Fruit fly (Drosophila melanogaster) whole organism, embryonic: ENCODE results near the gene CG16953.
A peak's percentile ranks its signal among the peaks of the same experiment; 100 is the strongest.

Experiments
- CG10431 ChIP-seq: fragments of 200-800 bp; sonication (Bioruptor generic); optimal IDR thresholded peaks from 3 replicates; lab custom pipeline; 2018; ENCODE audit warnings: missing biosample characterization, mild to moderate bottlenecking, missing genetic modification characterization
- CG11504 ChIP-seq: fragments of 200-800 bp; sonication (Bioruptor generic); optimal IDR thresholded peaks from 3 replicates; lab custom pipeline; 2019; ENCODE audit warnings: missing biosample characterization, mild to moderate bottlenecking, missing genetic modification characterization, moderate library complexity
- CG12391 ChIP-seq: fragments of 200-800 bp; sonication (Bioruptor generic); optimal IDR thresholded peaks from 3 replicates; lab custom pipeline; 2018; ENCODE audit warnings: missing biosample characterization, mild to moderate bottlenecking, missing genetic modification characterization, moderate library complexity
- CG12744 ChIP-seq: fragments of 200-800 bp; sonication (Bioruptor generic); optimal IDR thresholded peaks from 2 replicates; lab custom pipeline; 2016; ENCODE audit warnings: missing biosample characterization, missing genetic modification characterization
- CG14050 ChIP-seq: fragments of 200-800 bp; sonication (Bioruptor generic); IDR thresholded peaks from 3 replicates; pipeline ENCODE4 v1.3.6; 2022; ENCODE audit warnings: missing biosample characterization, missing genetic modification characterization
- CG14441 ChIP-seq: fragments of 200-800 bp; sonication (Bioruptor generic); IDR thresholded peaks from 2 replicates; pipeline ENCODE4 v1.3.6; 2022; ENCODE audit warnings: missing biosample characterization, missing genetic modification characterization
- CG14860 ChIP-seq: fragments of 200-800 bp; sonication (Bioruptor generic); IDR thresholded peaks from 3 replicates; pipeline ENCODE4 v1.3.6; 2022; ENCODE audit warnings: missing biosample characterization, missing genetic modification characterization; ENCODE audit not compliant: partially characterized antibody
- CG14965 ChIP-seq: fragments of 200-800 bp; sonication (Bioruptor generic); optimal IDR thresholded peaks from 2 replicates; lab custom pipeline; 2016; ENCODE audit warnings: missing biosample characterization, missing genetic modification characterization, borderline replicate concordance
- CG15514 ChIP-seq: fragments of 200-800 bp; sonication (Bioruptor generic); optimal IDR thresholded peaks from 3 replicates; lab custom pipeline; 2017; ENCODE audit warnings: missing biosample characterization, missing genetic modification characterization, mild to moderate bottlenecking, moderate library complexity, missing genetic modification reagents
- CG15601 ChIP-seq: fragments of 200-800 bp; sonication (Bioruptor generic); optimal IDR thresholded peaks from 3 replicates; lab custom pipeline; 2019; ENCODE audit warnings: missing biosample characterization, mild to moderate bottlenecking, missing genetic modification characterization, moderate library complexity
- CG16813 ChIP-seq: fragments of 200-800 bp; sonication (Bioruptor generic); IDR thresholded peaks from 3 replicates; pipeline ENCODE4 v1.3.6; 2022; ENCODE audit warnings: missing biosample characterization, missing genetic modification characterization; ENCODE audit not compliant: partially characterized antibody
- CG17912 ChIP-seq: fragments of 200-800 bp; sonication (Bioruptor generic); optimal IDR thresholded peaks from 2 replicates; lab custom pipeline; 2018; ENCODE audit warnings: missing biosample characterization, mild to moderate bottlenecking, missing genetic modification characterization
- CG18476 ChIP-seq: fragments of 200-800 bp; sonication (Bioruptor generic); optimal IDR thresholded peaks from 2 replicates; lab custom pipeline; 2016; ENCODE audit warnings: missing biosample characterization, mild to moderate bottlenecking, missing genetic modification characterization
- CG2202 ChIP-seq: fragments of 200-800 bp; sonication (Bioruptor generic); optimal IDR thresholded peaks from 2 replicates; lab custom pipeline; 2018; ENCODE audit warnings: missing biosample characterization, mild to moderate bottlenecking, missing genetic modification characterization
- CG2889 ChIP-seq: fragments of 200-800 bp; sonication (Bioruptor generic); IDR thresholded peaks from 3 replicates; pipeline ENCODE4 v1.3.6; 2022; ENCODE audit warnings: missing biosample characterization, missing genetic modification characterization
- CG31224 ChIP-seq: fragments of 200-800 bp; sonication (Bioruptor generic); IDR thresholded peaks from 2 replicates; pipeline ENCODE4 v1.3.6; 2022; ENCODE audit warnings: missing biosample characterization, missing genetic modification characterization
- CG31388 ChIP-seq: fragments of 200-800 bp; sonication (Bioruptor generic); optimal IDR thresholded peaks from 2 replicates; lab custom pipeline; 2016; ENCODE audit warnings: missing biosample characterization, missing genetic modification characterization
- CG32772 ChIP-seq: fragments of 200-800 bp; sonication (Bioruptor generic); IDR thresholded peaks from 2 replicates; pipeline ENCODE4 v1.3.6; 2022; ENCODE audit warnings: missing biosample characterization, missing genetic modification characterization
- CG4617 ChIP-seq: fragments of 200-800 bp; sonication (Bioruptor generic); optimal IDR thresholded peaks from 3 replicates; lab custom pipeline; 2016; ENCODE audit warnings: missing biosample characterization, missing genetic modification characterization, borderline replicate concordance
- CG4707 ChIP-seq: fragments of 200-800 bp; sonication (Bioruptor generic); optimal IDR thresholded peaks from 2 replicates; lab custom pipeline; 2018; ENCODE audit warnings: missing biosample characterization, mild to moderate bottlenecking, missing genetic modification characterization, moderate library complexity
- CG6175 ChIP-seq: fragments of 200-800 bp; sonication (Bioruptor generic); IDR thresholded peaks from 3 replicates; pipeline ENCODE4 v1.3.6; 2022; ENCODE audit warnings: missing biosample characterization, missing genetic modification characterization
- CG6272 ChIP-seq: fragments of 200-800 bp; sonication (Bioruptor generic); IDR thresholded peaks from 2 replicates; pipeline ENCODE4 v1.3.6; 2022; ENCODE audit warnings: missing biosample characterization, missing genetic modification characterization
- CG6683 ChIP-seq: fragments of 200-800 bp; sonication (Bioruptor generic); optimal IDR thresholded peaks from 2 replicates; lab custom pipeline; 2017; ENCODE audit warnings: missing biosample characterization, mild to moderate bottlenecking, missing genetic modification characterization, missing genetic modification reagents
- CG7556 ChIP-seq: fragments of 200-800 bp; sonication (Bioruptor generic); optimal IDR thresholded peaks from 2 replicates; lab custom pipeline; 2017; ENCODE audit warnings: missing biosample characterization, mild to moderate bottlenecking, missing genetic modification characterization
- Dad ChIP-seq: fragments of 200-800 bp; sonication (Bioruptor generic); optimal IDR thresholded peaks from 3 replicates; lab custom pipeline; 2016; ENCODE audit warnings: missing biosample characterization, missing genetic modification characterization
- Dbx ChIP-seq: fragments of 200-800 bp; sonication (Bioruptor generic); IDR thresholded peaks from 3 replicates; pipeline ENCODE4 v1.3.6; 2022; ENCODE audit warnings: missing biosample characterization, missing genetic modification characterization
- Fer2 ChIP-seq: fragments of 200-800 bp; sonication (Bioruptor generic); optimal IDR thresholded peaks from 2 replicates; lab custom pipeline; 2018; ENCODE audit warnings: missing biosample characterization, mild to moderate bottlenecking, missing genetic modification characterization, moderate library complexity
- Hmr ChIP-seq: fragments of 200-800 bp; sonication (Bioruptor generic); optimal IDR thresholded peaks from 3 replicates; lab custom pipeline; 2017; ENCODE audit warnings: mild to moderate bottlenecking, missing biosample characterization, missing genetic modification reagents, missing genetic modification characterization
- Hr3 ChIP-seq: fragments of 200-800 bp; sonication (Bioruptor generic); optimal IDR thresholded peaks from 3 replicates; lab custom pipeline; 2016; ENCODE audit warnings: missing biosample characterization, missing genetic modification characterization
- Jarid2 ChIP-seq: fragments of 200-800 bp; sonication (Bioruptor generic); optimal IDR thresholded peaks from 3 replicates; lab custom pipeline; 2017; ENCODE audit warnings: mild to moderate bottlenecking, missing biosample characterization, missing genetic modification reagents, missing genetic modification characterization
- Lpt ChIP-seq: fragments of >200 bp; optimal IDR thresholded peaks from 2 replicates; lab custom pipeline; 2018; ENCODE audit warnings: missing biosample characterization, missing genetic modification characterization
- MBD-R2 ChIP-seq: fragments of 200-800 bp; sonication (Bioruptor generic); IDR thresholded peaks from 2 replicates; pipeline ENCODE4 v1.3.6; 2022; ENCODE audit warnings: missing biosample characterization, missing genetic modification characterization
- Med ChIP-seq: fragments of 200-800 bp; sonication (Bioruptor generic); peaks from one replicate; lab custom pipeline; 2016; ENCODE audit warnings: missing biosample characterization, missing genetic modification characterization, mild to moderate bottlenecking, inconsistent platforms, moderate library complexity
- Poxn ChIP-seq: fragments of 200-800 bp; sonication (Bioruptor generic); IDR thresholded peaks from 2 replicates; pipeline ENCODE4 v1.3.6; 2022; ENCODE audit warnings: missing biosample characterization, missing genetic modification characterization
- Sry-β ChIP-seq: fragments of 200-800 bp; sonication (Bioruptor generic); optimal IDR thresholded peaks from 2 replicates; lab custom pipeline; 2018; ENCODE audit warnings: missing biosample characterization, mild to moderate bottlenecking, missing genetic modification characterization, moderate library complexity
- Xbp1 ChIP-seq: fragments of 200-800 bp; sonication (Bioruptor generic); optimal IDR thresholded peaks from 3 replicates; lab custom pipeline; 2016; ENCODE audit warnings: missing biosample characterization, mild to moderate bottlenecking, missing genetic modification characterization
- Xrp1 ChIP-seq: fragments of 200-800 bp; sonication (Bioruptor generic); IDR thresholded peaks from 2 replicates; pipeline ENCODE4 v1.3.6; 2022; ENCODE audit warnings: missing biosample characterization, missing genetic modification characterization
- ase ChIP-seq: fragments of 200-800 bp; sonication (Bioruptor generic); IDR thresholded peaks from 3 replicates; pipeline ENCODE4 v1.3.6; 2022; ENCODE audit warnings: missing biosample characterization, missing genetic modification characterization
- corto ChIP-seq: fragments of 200-800 bp; sonication (Bioruptor generic); optimal IDR thresholded peaks from 2 replicates; lab custom pipeline; 2016; ENCODE audit warnings: missing biosample characterization, mild to moderate bottlenecking, missing genetic modification characterization, moderate library complexity
- crol ChIP-seq: fragments of 200-800 bp; sonication (Bioruptor generic); IDR thresholded peaks from 2 replicates; pipeline ENCODE4 v1.3.6; 2022; ENCODE audit warnings: missing biosample characterization, missing genetic modification characterization
- fd3F ChIP-seq: fragments of 200-800 bp; sonication (Bioruptor generic); optimal IDR thresholded peaks from 2 replicates; lab custom pipeline; 2018; ENCODE audit warnings: missing biosample characterization, mild to moderate bottlenecking, missing genetic modification characterization, moderate library complexity
- h ChIP-seq: fragments of >200 bp; optimal IDR thresholded peaks from 2 replicates; lab custom pipeline; 2017
- ham ChIP-seq: fragments of 200-800 bp; sonication (Bioruptor generic); IDR thresholded peaks from 2 replicates; pipeline ENCODE4 v1.3.6; 2022; ENCODE audit warnings: missing biosample characterization, missing genetic modification characterization
- hbn ChIP-seq: fragments of 200-800 bp; sonication (Bioruptor generic); IDR thresholded peaks from 2 replicates; pipeline ENCODE4 v1.3.6; 2022; ENCODE audit warnings: missing biosample characterization, missing genetic modification characterization; ENCODE audit not compliant: partially characterized antibody
- her ChIP-seq: fragments of 200-800 bp; sonication (Bioruptor generic); optimal IDR thresholded peaks from 2 replicates; lab custom pipeline; 2016; ENCODE audit warnings: missing biosample characterization, missing genetic modification characterization
- knrl ChIP-seq: fragments of 200-800 bp; sonication (Bioruptor generic); IDR thresholded peaks from 3 replicates; pipeline ENCODE4 v1.3.6; 2022; ENCODE audit warnings: missing biosample characterization, missing genetic modification characterization; ENCODE audit not compliant: partially characterized antibody
- so ChIP-seq: fragments of 200-800 bp; sonication (Bioruptor generic); IDR thresholded peaks from 3 replicates; pipeline ENCODE4 v1.3.6; 2022; ENCODE audit warnings: missing biosample characterization, missing genetic modification characterization
- wdn ChIP-seq: fragments of 200-800 bp; sonication (Bioruptor generic); IDR thresholded peaks from 2 replicates; pipeline ENCODE4 v1.3.6; 2022; ENCODE audit warnings: missing biosample characterization, missing genetic modification characterization
- wor ChIP-seq: fragments of 200-800 bp; sonication (Bioruptor generic); IDR thresholded peaks from 2 replicates; pipeline ENCODE4 v1.3.6; 2022; ENCODE audit warnings: missing biosample characterization, missing genetic modification characterization

Gene CG16953

dm6 chr3R:20549855-20550603 lies 35.6 kb downstream of the CG16953 start (continued):
- 0 out of 2 replicates have a peak, but pooled peaks have one; percentile 39 for TF ChIP-seq Poxn (GFP tag; lab: Robert Waterston, UW)
- peak; percentile 17 for TF ChIP-seq CG4707 (GFP tag; lab: Kevin White, UChicago)
- peak; percentile 75 for TF ChIP-seq so (GFP tag; lab: Robert Waterston, UW)
- peak; percentile 95 for TF ChIP-seq crol (GFP tag; lab: Robert Waterston, UW)
- TF ChIP-seq CG32772 (GFP tag; lab: Robert Waterston, UW): peak; percentile 82
- TF ChIP-seq CG14860: no peak
- peak; percentile 84 for TF ChIP-seq Xbp1 (GFP tag; lab: Kevin White, UChicago)
- TF ChIP-seq Xrp1 (GFP tag; lab: Robert Waterston, UW): peak; percentile 87
- no peak for TF ChIP-seq CG17912 (GFP tag; lab: Kevin White, UChicago)
- TF ChIP-seq CG31388 (GFP tag; lab: Kevin White, UChicago): peak; percentile 39
- 0 out of 2 replicates have a peak, but pooled peaks have one; percentile 8 for TF ChIP-seq ham (GFP tag; lab: Robert Waterston, UW)
- peak; percentile 84 for TF ChIP-seq Med
- no peak for TF ChIP-seq h
- peak; percentile 77 for TF ChIP-seq wor
- 0 out of 3 replicates have a peak, but pooled peaks have one; percentile 22 for TF ChIP-seq knrl (GFP tag; lab: Robert Waterston, UW)
- no peak for TF ChIP-seq hbn
- no peak for TF ChIP-seq Dad (GFP tag; lab: Kevin White, UChicago)
- peak; percentile 75 for TF ChIP-seq CG2202 (tag; lab: Kevin White, UChicago)
- TF ChIP-seq CG15514 (GFP tag; lab: Kevin White, UChicago): peak; percentile 67
- peak; percentile 90 for TF ChIP-seq corto (GFP tag; lab: Kevin White, UChicago)
- TF ChIP-seq ase (GFP tag; lab: Robert Waterston, UW): peak; percentile 70; the same call in 2 of the 3 replicates
- peak; percentile 77 for TF ChIP-seq CG7556
- no peak for TF ChIP-seq Lpt (GFP tag; lab: Kevin White, UChicago)
- TF ChIP-seq Dbx (GFP tag; lab: Robert Waterston, UW): peak; percentile 90
- TF ChIP-seq Fer2 (tag; lab: Kevin White, UChicago): peak; percentile 78
- TF ChIP-seq CG14965: no peak
- peak; percentile 83 for TF ChIP-seq Hr3
- TF ChIP-seq fd3F (GFP tag; lab: Kevin White, UChicago): peak; percentile 77
- TF ChIP-seq CG16813 (GFP tag; lab: Robert Waterston, UW): no peak
- TF ChIP-seq CG6272 (GFP tag; lab: Robert Waterston, UW): peak; percentile 73
- TF ChIP-seq CG6683 (GFP tag; lab: Kevin White, UChicago): peak; percentile 66
- TF ChIP-seq her (GFP tag; lab: Kevin White, UChicago): no peak
- peak; percentile 78 for TF ChIP-seq CG15601 (tag; lab: Kevin White, UChicago)
- TF ChIP-seq CG2889 (GFP tag; lab: Robert Waterston, UW): peak; percentile 73
- TF ChIP-seq Hmr (GFP tag; lab: Kevin White, UChicago): peak; percentile 81
- peak; percentile 80 for TF ChIP-seq CG14441 (GFP tag; lab: Robert Waterston, UW)
- TF ChIP-seq CG4617 (GFP tag; lab: Kevin White, UChicago): peak; percentile 45
- peak; percentile 62 for TF ChIP-seq MBD-R2 (GFP tag; lab: Robert Waterston, UW)
- TF ChIP-seq CG18476: peak; percentile 61
- peak; percentile 64; the same call in 1 of the 3 replicates for TF ChIP-seq CG6175 (GFP tag; lab: Robert Waterston, UW)
- peak; percentile 67; the same call in 1 of the 2 replicates for TF ChIP-seq CG31224 (GFP tag; lab: Robert Waterston, UW)
- peak; percentile 15 for TF ChIP-seq Jarid2 (GFP tag; lab: Kevin White, UChicago)
- TF ChIP-seq Sry-β (GFP tag; lab: Kevin White, UChicago): no peak
- peak; percentile 91 for TF ChIP-seq CG11504 (tag; lab: Kevin White, UChicago)
- peak; percentile 55 for TF ChIP-seq CG10431 (GFP tag; lab: Kevin White, UChicago)
- TF ChIP-seq CG14050: peak; percentile 74
- no peak for TF ChIP-seq CG12744 (GFP tag; lab: Kevin White, UChicago)
- peak; percentile 89 for TF ChIP-seq CG12391 (tag; lab: Kevin White, UChicago)
- no peak for TF ChIP-seq wdn
